Worm (Caenorhabditis elegans) whole organism, late embryonic: ENCODE results near the gene Y60A3A.21.

ENCODE experiments used
- F13H6.1 ChIP-seq: sonication (generic microtip); optimal IDR thresholded peaks from 2 replicates; lab custom pipeline; 2016; ENCODE audit warnings: missing genetic modification characterization, missing compliant biosample characterization
- T23F11.4 ChIP-seq: fragments of 200-800 bp; sonication (Bioruptor generic); optimal IDR thresholded peaks from 2 replicates; lab custom pipeline; 2018; ENCODE audit warnings: mild to moderate bottlenecking, missing genetic modification characterization, missing compliant biosample characterization
- ama-1 ChIP-seq: fragments of 150-350 bp; optimal IDR thresholded peaks from 2 replicates; lab custom pipeline; 2014
- ceh-22 ChIP-seq: sonication (generic microtip); optimal IDR thresholded peaks from 2 replicates; lab custom pipeline; 2017; ENCODE audit warnings: missing biosample characterization, missing genetic modification characterization
- ceh-30 ChIP-seq: fragments of 150-350 bp; optimal IDR thresholded peaks from 2 replicates; lab custom pipeline; 2014; ENCODE audit warnings: missing biosample characterization, missing genetic modification characterization
- ceh-31 ChIP-seq: sonication (generic microtip); optimal IDR thresholded peaks from 2 replicates; lab custom pipeline; 2016; ENCODE audit warnings: missing genetic modification characterization, missing compliant biosample characterization
- ceh-34 ChIP-seq: sonication (generic microtip); optimal IDR thresholded peaks from 2 replicates; lab custom pipeline; 2016; ENCODE audit warnings: mild to moderate bottlenecking, missing genetic modification characterization, missing compliant biosample characterization
- che-1 ChIP-seq: sonication (generic microtip); optimal IDR thresholded peaks from 2 replicates; lab custom pipeline; 2016; ENCODE audit warnings: mild to moderate bottlenecking, missing genetic modification characterization, missing compliant biosample characterization
- dmd-4 ChIP-seq: sonication (generic microtip); optimal IDR thresholded peaks from 2 replicates; lab custom pipeline; 2016; ENCODE audit warnings: borderline replicate concordance, missing genetic modification characterization, missing compliant biosample characterization
- elt-2 ChIP-seq: sonication (generic microtip); optimal IDR thresholded peaks from 2 replicates; lab custom pipeline; 2016; ENCODE audit warnings: missing genetic modification reagents, missing genetic modification characterization, missing compliant biosample characterization
- elt-4 ChIP-seq: sonication (generic microtip); optimal IDR thresholded peaks from 2 replicates; lab custom pipeline; 2016; ENCODE audit warnings: missing genetic modification characterization, missing compliant biosample characterization
- fax-1 ChIP-seq: sonication (generic microtip); optimal IDR thresholded peaks from 2 replicates; lab custom pipeline; 2016; ENCODE audit warnings: missing genotype, missing genetic modification characterization, missing compliant biosample characterization
- fkh-6 ChIP-seq: sonication (generic microtip); optimal IDR thresholded peaks from 2 replicates; lab custom pipeline; 2016; ENCODE audit warnings: missing genetic modification characterization, missing compliant biosample characterization
- hlh-15 ChIP-seq: sonication (generic microtip); optimal IDR thresholded peaks from 2 replicates; lab custom pipeline; 2016; ENCODE audit warnings: missing genetic modification characterization, missing compliant biosample characterization
- hlh-30 ChIP-seq: sonication (generic microtip); optimal IDR thresholded peaks from 2 replicates; lab custom pipeline; 2017; ENCODE audit warnings: antibody characterized with exemption, missing genetic modification characterization, missing compliant biosample characterization; ENCODE audit not compliant: insufficient read depth
- hlh-6 ChIP-seq: sonication (generic microtip); optimal IDR thresholded peaks from 2 replicates; lab custom pipeline; 2016; ENCODE audit warnings: missing genotype, missing genetic modification characterization, missing compliant biosample characterization
- hlh-8 ChIP-seq: sonication (generic microtip); optimal IDR thresholded peaks from 2 replicates; lab custom pipeline; 2016; ENCODE audit warnings: missing genotype, missing genetic modification characterization, missing compliant biosample characterization
- lim-6 ChIP-seq: sonication (generic microtip); optimal IDR thresholded peaks from 2 replicates; lab custom pipeline; 2016; ENCODE audit warnings: missing genetic modification characterization, missing compliant biosample characterization
- lin-11 ChIP-seq: fragments of 200-800 bp; sonication (Bioruptor generic); optimal IDR thresholded peaks from 2 replicates; lab custom pipeline; 2018; ENCODE audit warnings: mild to moderate bottlenecking, missing genetic modification characterization, missing compliant biosample characterization
- nfya-1 ChIP-seq: sonication (generic microtip); optimal IDR thresholded peaks from 2 replicates; lab custom pipeline; 2017; ENCODE audit warnings: missing genetic modification characterization, mild to moderate bottlenecking, missing compliant biosample characterization, antibody characterized with exemption, moderate library complexity
- npax-4 ChIP-seq: sonication (generic microtip); optimal IDR thresholded peaks from 2 replicates; lab custom pipeline; 2016; ENCODE audit warnings: missing genetic modification characterization, missing compliant biosample characterization
- pax-1 ChIP-seq: fragments of 150-350 bp; optimal IDR thresholded peaks from 2 replicates; lab custom pipeline; 2014; ENCODE audit warnings: missing biosample characterization, missing genetic modification characterization
- pha-2 ChIP-seq: sonication (generic microtip); optimal IDR thresholded peaks from 2 replicates; lab custom pipeline; 2017; ENCODE audit warnings: mild to moderate bottlenecking, missing genetic modification characterization, missing compliant biosample characterization
- pha-4 ChIP-seq: fragments of 150-350 bp; optimal IDR thresholded peaks from 2 replicates; lab custom pipeline; 2018; ENCODE audit warnings: missing biosample characterization, missing genetic modification reagents, missing genetic modification characterization
- pqm-1 ChIP-seq: sonication (generic microtip); optimal IDR thresholded peaks from 2 replicates; lab custom pipeline; 2016; ENCODE audit warnings: missing genetic modification characterization, missing compliant biosample characterization
- pros-1 ChIP-seq: fragments of 150-350 bp; optimal IDR thresholded peaks from 2 replicates; lab custom pipeline; 2014; ENCODE audit warnings: missing biosample characterization, missing genetic modification reagents, missing genetic modification characterization
- rnt-1 ChIP-seq: sonication (generic microtip); optimal IDR thresholded peaks from 2 replicates; lab custom pipeline; 2016; ENCODE audit warnings: missing genetic modification characterization, missing compliant biosample characterization
- sox-2 ChIP-seq: fragments of 200-800 bp; sonication (Bioruptor generic); IDR thresholded peaks from 2 replicates; pipeline ENCODE4 v1.3.6; 2022; ENCODE audit warnings: missing genetic modification reagents, missing genetic modification characterization, missing compliant biosample characterization
- tbx-7 ChIP-seq: sonication (generic microtip); optimal IDR thresholded peaks from 2 replicates; lab custom pipeline; 2016; ENCODE audit warnings: missing genotype, missing genetic modification characterization, missing compliant biosample characterization
- ttx-3 ChIP-seq: sonication (generic microtip); optimal IDR thresholded peaks from 2 replicates; lab custom pipeline; 2016; ENCODE audit warnings: missing genetic modification reagents, missing genetic modification characterization, missing compliant biosample characterization
- unc-42 ChIP-seq: sonication (generic microtip); optimal IDR thresholded peaks from 2 replicates; lab custom pipeline; 2016; ENCODE audit warnings: missing genotype, missing genetic modification characterization, missing compliant biosample characterization
- unc-55 ChIP-seq: sonication (generic microtip); optimal IDR thresholded peaks from 2 replicates; lab custom pipeline; 2017; ENCODE audit warnings: missing biosample characterization, missing genetic modification reagents, missing genetic modification characterization
- unc-86 ChIP-seq: sonication (generic microtip); optimal IDR thresholded peaks from 2 replicates; lab custom pipeline; 2016; ENCODE audit warnings: missing genetic modification characterization, missing compliant biosample characterization
- ztf-16 ChIP-seq: sonication (generic microtip); optimal IDR thresholded peaks from 2 replicates; lab custom pipeline; 2017; ENCODE audit warnings: missing genetic modification characterization, missing compliant biosample characterization

The Y60A3A.21 gene

DNA sequence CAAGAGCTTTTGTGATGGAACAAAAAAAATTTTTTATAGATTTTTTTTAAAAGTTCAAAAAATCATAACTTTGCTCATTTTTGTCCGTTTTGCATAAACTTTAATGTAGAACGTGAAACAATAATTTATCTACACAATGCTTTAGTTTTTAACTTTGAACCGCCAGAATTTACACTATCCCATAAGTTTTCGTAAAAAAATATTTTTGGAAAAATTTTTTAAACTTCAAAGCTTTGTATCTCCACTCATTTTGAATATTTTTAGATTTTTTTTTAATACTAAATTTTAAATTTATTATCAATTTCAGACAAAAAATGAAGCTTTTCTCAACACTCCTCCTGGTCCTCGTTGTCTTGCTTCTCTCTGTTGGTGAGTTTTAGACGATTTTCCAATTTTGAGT is at the start of gene Y60A3A.21:
Gene Y60A3A.21, plus strand, starts transcription at position 301 of the 400 bp plus-strand sequence.
- TF ChIP-seq pax-1 (tag; lab: Kevin White, UChicago) (no peak), pha-2 (tag; lab: Kevin White, UChicago) (no peak), hlh-8 (tag; lab: Kevin White, UChicago) (no peak), pqm-1 (no peak)

DNA sequence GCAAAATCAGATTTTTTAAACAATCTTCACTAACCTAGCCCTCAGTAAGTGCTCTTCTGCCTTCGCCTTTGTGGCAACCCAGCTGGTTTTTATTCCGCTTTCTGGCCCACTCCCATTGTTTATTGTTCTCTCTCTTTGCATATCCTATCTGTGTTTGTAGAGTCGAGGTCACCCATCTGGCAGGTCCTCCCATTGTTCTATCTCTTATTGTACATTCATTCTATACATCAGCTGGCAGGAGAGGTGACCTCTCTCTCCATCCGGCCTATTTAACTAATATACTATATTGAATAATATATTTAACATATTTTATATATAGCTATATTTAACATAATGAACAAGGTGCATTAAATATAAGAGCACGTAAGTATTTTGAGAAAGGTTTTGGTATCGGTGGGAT is 49.8 kb upstream of the Y60A3A.21 start:
- TF ChIP-seq hlh-30 (tag; lab: Kevin White, UChicago) (no peak), che-1 (peak; percentile 15), hlh-8 (tag; lab: Kevin White, UChicago) (peak; percentile 10), pha-2 (tag; lab: Kevin White, UChicago) (peak; percentile 62), sox-2 (GFP tag; lab: Robert Waterston, UW) (peak; percentile 93)
- TF ChIP-seq, all 69 proteins: peak for 4

DNA sequence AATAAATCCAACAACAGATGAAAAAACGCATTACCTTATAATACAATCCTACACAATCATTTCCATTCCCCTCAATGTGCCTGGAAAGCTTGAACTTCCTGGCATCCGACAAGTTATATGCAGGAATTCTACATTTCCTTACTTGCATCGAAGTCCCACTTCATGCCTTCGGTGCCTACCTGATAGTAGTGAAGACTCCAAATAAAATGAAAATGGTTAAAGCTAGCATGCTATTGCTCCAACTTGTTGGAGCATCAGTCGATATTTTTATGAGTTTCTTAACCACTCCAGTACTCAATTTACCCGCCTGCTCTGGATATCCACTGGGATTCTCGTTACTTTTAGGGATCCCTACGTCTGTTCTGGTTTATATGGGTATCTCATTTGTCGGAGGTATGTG is 46.1 kb upstream of the Y60A3A.21 start, which contains the start of gene srh-171:
Gene srh-171, plus strand, starts transcription at position 75 of the 400 bp plus-strand sequence.
- TF ChIP-seq elt-4 (tag; lab: Kevin White, UChicago) (no peak), sox-2 (GFP tag; lab: Robert Waterston, UW) (no peak), ceh-34 (no peak), dmd-4 (no peak), ama-1 (lab: Kevin White, UChicago) (peak; percentile 50)

DNA sequence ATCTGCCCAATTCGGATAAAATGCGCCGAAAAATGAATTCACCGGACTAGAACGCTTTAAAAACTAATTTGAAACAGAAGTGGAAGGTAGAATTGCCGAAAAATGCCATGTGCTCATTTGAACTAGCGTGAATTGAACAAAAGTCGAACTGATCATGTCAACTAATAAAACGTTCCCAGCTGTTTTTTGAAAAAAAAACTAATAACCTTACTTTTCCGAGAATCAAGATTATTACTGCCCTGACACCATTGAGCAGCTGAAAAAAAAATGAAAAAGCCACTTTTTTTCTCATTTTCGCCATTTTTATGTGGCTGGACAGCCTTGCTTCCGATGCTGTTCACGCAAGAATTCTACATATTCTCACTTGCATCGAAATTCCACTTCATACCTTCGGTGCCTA is 38.8 kb upstream of the Y60A3A.21 start, which contains the start of gene srh-173:
Gene srh-173, plus strand, starts transcription at position 301 of the 400 bp plus-strand sequence.
- no peak for TF ChIP-seq lim-6 (tag; lab: Kevin White, UChicago)
- TF ChIP-seq unc-86 (tag; lab: Kevin White, UChicago) = no peak
- no peak for TF ChIP-seq lin-11 (tag; lab: Kevin White, UChicago)
- TF ChIP-seq ttx-3 (tag; lab: Kevin White, UChicago) = no peak
- TF ChIP-seq F13H6.1 (tag; lab: Kevin White, UChicago) = no peak
- no peak for TF ChIP-seq tbx-7 (tag; lab: Kevin White, UChicago)

DNA sequence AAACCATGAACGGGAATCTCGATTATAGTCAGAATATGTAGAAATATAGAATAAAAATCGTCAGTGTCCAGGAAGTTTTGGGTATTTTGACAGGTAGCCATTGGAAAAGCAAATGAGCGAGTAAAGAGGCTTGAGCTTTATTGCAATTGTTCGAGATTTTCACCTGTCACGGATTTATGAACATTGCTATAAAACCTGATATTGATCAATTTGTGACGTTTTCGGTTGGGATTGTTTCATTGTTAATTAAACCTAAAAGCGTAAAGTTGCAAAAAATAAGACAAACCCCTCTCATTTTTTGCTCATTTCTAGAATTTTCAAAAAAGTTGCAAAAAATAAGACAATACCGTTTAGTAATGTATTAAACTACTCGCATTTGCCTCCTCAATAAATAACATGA is 33.5 kb upstream of the Y60A3A.21 start, which contains the start of gene srh-183:
Gene srh-183, minus strand, starts transcription at position 101 of the 400 bp plus-strand sequence.
- TF ChIP-seq npax-4 (tag; lab: Kevin White, UChicago) (no peak), ceh-22 (tag; lab: Kevin White, UChicago) (no peak), sox-2 (GFP tag; lab: Robert Waterston, UW) (no peak), hlh-6 (tag; lab: Kevin White, UChicago) (no peak), tbx-7 (tag; lab: Kevin White, UChicago) (no peak), fax-1 (tag; lab: Kevin White, UChicago) (no peak), hlh-15 (no peak), nfya-1 (tag; lab: Kevin White, UChicago) (no peak), lim-6 (tag; lab: Kevin White, UChicago) (no peak), pros-1 (no peak), fkh-6 (no peak), ztf-16 (tag; lab: Kevin White, UChicago) (no peak), unc-42 (tag; lab: Kevin White, UChicago) (no peak), unc-55 (GFP tag; lab: Kevin White, UChicago) (no peak), ttx-3 (tag; lab: Kevin White, UChicago) (no peak), dmd-4 (no peak), hlh-30 (tag; lab: Kevin White, UChicago) (no peak), pha-4 (tag; lab: Kevin White, UChicago) (no peak), T23F11.4 (GFP tag; lab: Kevin White, UChicago) (no peak), F13H6.1 (tag; lab: Kevin White, UChicago) (no peak)
- TF ChIP-seq, all 69 proteins: peak for 0

DNA sequence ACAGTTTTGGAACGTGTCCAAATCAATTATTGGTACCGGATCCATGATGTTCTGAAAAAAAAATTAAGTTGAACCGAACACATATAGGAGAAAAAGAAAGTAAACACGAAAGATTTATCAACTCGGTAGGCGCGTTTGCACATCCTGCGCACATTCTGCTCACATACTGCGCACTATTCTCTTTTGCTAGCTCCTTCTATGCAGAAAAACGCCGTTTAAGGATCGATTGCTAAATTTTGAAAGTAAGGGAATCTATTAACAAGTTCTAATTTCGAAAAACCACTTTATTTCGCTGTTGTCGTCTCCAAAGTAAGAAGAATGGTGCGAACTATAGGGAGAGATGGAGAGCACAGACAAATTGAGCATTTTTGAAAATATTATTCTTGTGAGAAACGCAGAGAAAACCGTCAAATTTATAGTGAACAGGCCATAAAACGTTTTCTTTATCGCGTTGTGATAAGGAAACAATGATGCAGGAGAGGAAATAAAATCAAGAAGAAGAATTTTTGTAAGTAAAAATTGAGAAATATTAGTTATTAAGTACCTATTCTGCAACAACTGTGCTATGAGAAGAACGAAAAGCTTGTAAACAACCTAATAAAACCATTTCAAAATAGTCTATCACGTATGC is 29.8 kb upstream of the Y60A3A.21 start, which contains the start of gene Y60A3A.24:
Gene Y60A3A.24, minus strand, starts transcription at position 51 of the 631 bp plus-strand sequence.
- TF ChIP-seq ceh-34 (no peak), elt-2 (tag; lab: Kevin White, UChicago) (peak; percentile 70), rnt-1 (no peak), unc-55 (GFP tag; lab: Kevin White, UChicago) (no peak), ceh-30 (tag; lab: Kevin White, UChicago) (no peak), ceh-31 (no peak)
